Worm (Caenorhabditis elegans) whole organism, L3 larva: ENCODE measurements around the gene W08A12.3.

Source experiments
- R02D3.7 ChIP-seq: fragments of 150-350 bp; optimal IDR thresholded peaks from 2 replicates; lab custom pipeline; 2014; ENCODE audit warnings: missing biosample characterization, missing genetic modification characterization
- ZK546.5 ChIP-seq: sonication (generic microtip); optimal IDR thresholded peaks from 2 replicates; lab custom pipeline; 2017; ENCODE audit warnings: missing biosample characterization, missing genetic modification characterization
- aly-2 ChIP-seq: fragments of 150-350 bp; optimal IDR thresholded peaks from 2 replicates; lab custom pipeline; 2014; ENCODE audit warnings: missing biosample characterization, missing genetic modification characterization
- ama-1 ChIP-seq: fragments of 150-350 bp; optimal IDR thresholded peaks from 2 replicates; lab custom pipeline; 2018
- ceh-16 ChIP-seq: sonication (generic microtip); optimal IDR thresholded peaks from 2 replicates; lab custom pipeline; 2017; ENCODE audit warnings: missing biosample characterization, missing genetic modification characterization
- ceh-28 ChIP-seq: fragments of 150-350 bp; optimal IDR thresholded peaks from 2 replicates; lab custom pipeline; 2014; ENCODE audit warnings: missing biosample characterization, missing genetic modification reagents, missing genetic modification characterization
- ceh-9 ChIP-seq: sonication (generic microtip); optimal IDR thresholded peaks from 2 replicates; lab custom pipeline; 2018; ENCODE audit warnings: missing biosample characterization, missing genetic modification characterization
- daf-12 ChIP-seq: fragments of 150-350 bp; optimal IDR thresholded peaks from 2 replicates; lab custom pipeline; 2014; ENCODE audit warnings: missing biosample characterization, missing genetic modification reagents, missing genetic modification characterization
- elt-1 ChIP-seq: fragments of 150-350 bp; optimal IDR thresholded peaks from 2 replicates; lab custom pipeline; 2014; ENCODE audit warnings: missing biosample characterization, missing genetic modification characterization
- elt-2 ChIP-seq: sonication (generic microtip); optimal IDR thresholded peaks from 2 replicates; lab custom pipeline; 2016; ENCODE audit warnings: missing genetic modification reagents, mild to moderate bottlenecking, missing genetic modification characterization, missing compliant biosample characterization
- elt-3 ChIP-seq, 3 experiments: fragments of 150-350 bp in 1 of 3; sonication (generic microtip) in 2 of 3; optimal IDR thresholded peaks; 2 replicates in 2 of 3; 4 replicates in 1 of 3; lab custom pipeline; 2014 to 2017; ENCODE audit warnings: missing biosample characterization in 3 of 3, missing genetic modification characterization in 3 of 3
- fkh-10 ChIP-seq: sonication (generic microtip); optimal IDR thresholded peaks from 2 replicates; lab custom pipeline; 2017; ENCODE audit warnings: missing biosample characterization, missing genetic modification reagents, missing genetic modification characterization
- fkh-2 ChIP-seq: fragments of 150-350 bp; optimal IDR thresholded peaks from 2 replicates; lab custom pipeline; 2014; ENCODE audit warnings: missing biosample characterization, missing genetic modification reagents, missing genetic modification characterization
- fos-1 ChIP-seq: fragments of 150-350 bp; optimal IDR thresholded peaks from 2 replicates; lab custom pipeline; 2014; ENCODE audit warnings: missing biosample characterization, missing genetic modification characterization
- hmg-11 ChIP-seq: sonication (generic microtip); optimal IDR thresholded peaks from 2 replicates; lab custom pipeline; 2016; ENCODE audit warnings: missing genetic modification characterization, missing compliant biosample characterization
- lin-39 ChIP-seq: fragments of 150-350 bp; optimal IDR thresholded peaks from 2 replicates; lab custom pipeline; 2018; ENCODE audit warnings: missing biosample characterization, missing genetic modification reagents, missing genetic modification characterization
- lsy-12 ChIP-seq: sonication (generic microtip); optimal IDR thresholded peaks from 2 replicates; lab custom pipeline; 2016; ENCODE audit warnings: mild to moderate bottlenecking, missing genetic modification characterization, missing compliant biosample characterization
- mdl-1 ChIP-seq: fragments of 150-350 bp; optimal IDR thresholded peaks from 2 replicates; lab custom pipeline; 2014; ENCODE audit warnings: missing biosample characterization, missing genetic modification characterization
- mml-1 ChIP-seq: fragments of 150-350 bp; sonication (generic microtip); optimal IDR thresholded peaks from 3 replicates; lab custom pipeline; 2014; ENCODE audit warnings: missing biosample characterization, missing genetic modification characterization
- nfya-1 ChIP-seq: sonication (generic microtip); optimal IDR thresholded peaks from 2 replicates; lab custom pipeline; 2017; ENCODE audit warnings: missing genetic modification characterization, mild to moderate bottlenecking, missing compliant biosample characterization, antibody characterized with exemption, moderate library complexity; ENCODE audit not compliant: insufficient read depth
- nhr-11 ChIP-seq: fragments of 150-350 bp; optimal IDR thresholded peaks from 2 replicates; lab custom pipeline; 2014; ENCODE audit warnings: missing biosample characterization, missing genetic modification characterization
- nhr-12 ChIP-seq: fragments of 150-350 bp; optimal IDR thresholded peaks from 2 replicates; lab custom pipeline; 2014; ENCODE audit warnings: missing biosample characterization, missing genetic modification characterization
- nhr-23 ChIP-seq: fragments of 150-350 bp; optimal IDR thresholded peaks from 2 replicates; lab custom pipeline; 2014; ENCODE audit warnings: missing biosample characterization, missing genetic modification reagents, missing genetic modification characterization
- nhr-25 ChIP-seq: sonication (generic microtip); optimal IDR thresholded peaks from 2 replicates; lab custom pipeline; 2017; ENCODE audit warnings: missing biosample characterization, missing genetic modification characterization
- nhr-28 ChIP-seq: fragments of 150-350 bp; optimal IDR thresholded peaks from 2 replicates; lab custom pipeline; 2014; ENCODE audit warnings: missing biosample characterization, missing genetic modification characterization
- nhr-43 ChIP-seq: sonication (generic microtip); optimal IDR thresholded peaks from 2 replicates; lab custom pipeline; 2016; ENCODE audit warnings: mild to moderate bottlenecking, missing genetic modification characterization, missing compliant biosample characterization; ENCODE audit not compliant: poor library complexity, severe bottlenecking
- nhr-67 ChIP-seq: fragments of 150-350 bp; optimal IDR thresholded peaks from 2 replicates; lab custom pipeline; 2014; ENCODE audit warnings: missing biosample characterization, missing genetic modification characterization
- nhr-77 ChIP-seq: fragments of 150-350 bp; optimal IDR thresholded peaks from 2 replicates; lab custom pipeline; 2014; ENCODE audit warnings: missing biosample characterization, missing genetic modification characterization
- pha-4 ChIP-seq: fragments of 150-350 bp; optimal IDR thresholded peaks from 2 replicates; lab custom pipeline; 2014; ENCODE audit warnings: missing biosample characterization, missing genetic modification reagents, missing genetic modification characterization
- sea-2 ChIP-seq: fragments of 150-350 bp; sonication (generic microtip); optimal IDR thresholded peaks from 4 replicates; lab custom pipeline; 2014; ENCODE audit warnings: missing biosample characterization, missing genetic modification reagents, missing genetic modification characterization
- skn-1 ChIP-seq: fragments of 150-350 bp; optimal IDR thresholded peaks from 2 replicates; lab custom pipeline; 2014; ENCODE audit warnings: missing biosample characterization, missing genetic modification characterization
- snpc-4 ChIP-seq: fragments of 150-350 bp; optimal IDR thresholded peaks from 2 replicates; lab custom pipeline; 2014; ENCODE audit warnings: missing biosample characterization, missing genetic modification characterization
- unc-39 ChIP-seq: sonication (generic microtip); optimal IDR thresholded peaks from 4 replicates; lab custom pipeline; 2017; ENCODE audit warnings: missing biosample characterization, missing genetic modification characterization
- unc-62 ChIP-seq: fragments of 150-350 bp; sonication (generic microtip); optimal IDR thresholded peaks from 4 replicates; lab custom pipeline; 2014; ENCODE audit warnings: missing biosample characterization, missing genetic modification reagents, missing genetic modification characterization
- ztf-11 ChIP-seq: fragments of 150-350 bp; optimal IDR thresholded peaks from 2 replicates; lab custom pipeline; 2014; ENCODE audit warnings: missing biosample characterization, missing genetic modification characterization

W08A12.3 gene

ce11 chrV:3704688-3705087, 22.0 kb downstream of the W08A12.3 start, which contains the start of gene lin-40:
TSS of gene lin-40 (plus strand) at chrV:3704988.
- no peak for TF ChIP-seq nfya-1 (tag; lab: Kevin White, UChicago)
- no peak for TF ChIP-seq fkh-2 (tag; lab: Kevin White, UChicago)
- TF ChIP-seq ZK546.5 (tag; lab: Kevin White, UChicago): no peak
- TF ChIP-seq ztf-11 (tag; lab: Kevin White, UChicago): no peak
- TF ChIP-seq nhr-12 (tag; lab: Kevin White, UChicago): no peak
- no peak for TF ChIP-seq fkh-10 (GFP tag; lab: Kevin White, UChicago)
- TF ChIP-seq sea-2: no peak
- no peak for TF ChIP-seq daf-12
- TF ChIP-seq ceh-28 (tag; lab: Kevin White, UChicago): no peak

ce11 chrV:3706167-3706566, 23.5 kb downstream of the W08A12.3 start:
- TF ChIP-seq lsy-12 (tag; lab: Kevin White, UChicago) (no peak), unc-62 (no peak), ztf-11 (tag; lab: Kevin White, UChicago) (no peak), mdl-1 (tag; lab: Kevin White, UChicago) (no peak), mml-1 (no peak), ceh-16 (tag; lab: Kevin White, UChicago) (no peak), ZK546.5 (tag; lab: Kevin White, UChicago) (no peak), ama-1 (lab: Kevin White, UChicago) (no peak), nhr-11 (tag; lab: Kevin White, UChicago) (no peak), lin-39 (no peak), nhr-12 (tag; lab: Kevin White, UChicago) (no peak), fos-1 (no peak), unc-39 (no peak), elt-3 (tag; optimal IDR thresholded peaks at IDR 0.05; lab: Kevin White, UChicago) (no peak), nhr-67 (tag; lab: Kevin White, UChicago) (no peak)

DNA sequence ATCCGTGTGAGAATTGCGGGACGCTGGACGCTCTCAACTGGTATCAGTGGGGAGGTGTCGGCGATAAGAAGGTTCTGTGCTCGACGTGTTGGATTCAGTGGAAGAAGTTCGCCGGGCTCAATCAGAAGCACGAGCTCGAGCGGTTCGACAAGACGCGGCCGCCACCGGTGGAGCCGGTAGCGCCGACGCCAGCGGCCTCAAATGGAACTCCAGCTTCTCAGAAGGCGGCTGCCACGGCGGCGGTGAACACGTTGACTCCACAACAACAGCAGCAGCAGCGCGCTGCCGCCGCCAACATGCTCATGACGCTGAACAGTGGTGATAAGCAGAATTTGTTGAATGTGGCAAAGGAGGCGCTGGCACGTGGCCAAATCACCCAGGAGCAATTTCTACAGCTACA, 24.2 kb downstream of the W08A12.3 start:
- no peak for TF ChIP-seq aly-2 (tag; lab: Kevin White, UChicago)
- no peak for TF ChIP-seq R02D3.7 (tag; lab: Kevin White, UChicago)
- TF ChIP-seq ceh-28 (tag; lab: Kevin White, UChicago): no peak
- TF ChIP-seq elt-2 (tag; lab: Kevin White, UChicago): no peak
- no peak for TF ChIP-seq ZK546.5 (tag; lab: Kevin White, UChicago)
- no peak for TF ChIP-seq elt-1 (tag; lab: Kevin White, UChicago)
- no peak for TF ChIP-seq fkh-10 (GFP tag; lab: Kevin White, UChicago)
- no peak for TF ChIP-seq nhr-23 (tag; lab: Kevin White, UChicago)
- TF ChIP-seq unc-39: no peak
- TF ChIP-seq lin-39: no peak
- no peak for TF ChIP-seq ceh-9 (tag; lab: Kevin White, UChicago)
- TF ChIP-seq, all 47 proteins: peak for 0

- peak; percentile 60 for TF ChIP-seq nfya-1 (tag; lab: Kevin White, UChicago)
These were observed 24.9 kb downstream of the W08A12.3 start for ce11 chrV:3707560-3707959.

ce11 chrV:3711544-3711943, 28.9 kb downstream of the W08A12.3 start:
- TF ChIP-seq skn-1: no peak

ce11 chrV:3712192-3712591, 29.5 kb downstream of the W08A12.3 start:
- TF ChIP-seq unc-39: no peak
- TF ChIP-seq ceh-16 (tag; lab: Kevin White, UChicago): no peak
- TF ChIP-seq fkh-10 (GFP tag; lab: Kevin White, UChicago): no peak
- no peak for TF ChIP-seq hmg-11
- no peak for TF ChIP-seq ceh-28 (tag; lab: Kevin White, UChicago)
- TF ChIP-seq skn-1: no peak
- TF ChIP-seq ama-1 (lab: Kevin White, UChicago): no peak
- TF ChIP-seq nhr-77 (tag; lab: Kevin White, UChicago): no peak
- TF ChIP-seq ztf-11 (tag; lab: Kevin White, UChicago): no peak
- TF ChIP-seq snpc-4: no peak
- no peak for TF ChIP-seq nhr-12 (tag; lab: Kevin White, UChicago)
- TF ChIP-seq nhr-43: no peak
- no peak for TF ChIP-seq pha-4
- no peak for TF ChIP-seq fos-1
- TF ChIP-seq R02D3.7 (tag; lab: Kevin White, UChicago): no peak
- TF ChIP-seq nhr-25 (tag; lab: Kevin White, UChicago): no peak
- TF ChIP-seq nhr-28 (tag; lab: Kevin White, UChicago): no peak
- no peak for TF ChIP-seq elt-2 (tag; lab: Kevin White, UChicago)
